Fruit fly (Drosophila melanogaster) whole organism, prepupa: ENCODE results near the gene CG14442.
A peak's percentile ranks its signal among the peaks of the same experiment; 100 is the strongest.

Experiments
- Blimp-1 ChIP-seq: fragments of 200-800 bp; sonication (Bioruptor generic); optimal IDR thresholded peaks from 3 replicates; lab custom pipeline; 2017; ENCODE audit warnings: missing biosample characterization, missing genetic modification characterization, mild to moderate bottlenecking, moderate library complexity, missing genetic modification reagents
- CG10631 ChIP-seq: fragments of 200-800 bp; sonication (Bioruptor generic); optimal IDR thresholded peaks from 2 replicates; lab custom pipeline; 2016; ENCODE audit warnings: missing biosample characterization, missing genetic modification characterization
- CG10669 ChIP-seq: fragments of 200-800 bp; sonication (Bioruptor generic); optimal IDR thresholded peaks from 3 replicates; lab custom pipeline; 2018; ENCODE audit warnings: missing biosample characterization, mild to moderate bottlenecking, missing genetic modification characterization, moderate library complexity
- CG11294 ChIP-seq: fragments of 200-800 bp; sonication (Bioruptor generic); IDR thresholded peaks from 2 replicates; pipeline ENCODE4 v1.3.6; 2022; ENCODE audit warnings: missing biosample characterization, missing genetic modification characterization
- CG11762 ChIP-seq: fragments of 200-800 bp; sonication (Bioruptor generic); optimal IDR thresholded peaks from 3 replicates; lab custom pipeline; 2016; ENCODE audit warnings: missing biosample characterization, missing genetic modification characterization; ENCODE audit not compliant: insufficient read depth
- CG11902 ChIP-seq: fragments of 200-800 bp; sonication (Bioruptor generic); optimal IDR thresholded peaks from 3 replicates; lab custom pipeline; 2016; ENCODE audit warnings: missing biosample characterization, missing genetic modification characterization
- CG15336 ChIP-seq: fragments of 200-800 bp; sonication (Bioruptor generic); IDR thresholded peaks from 2 replicates; pipeline ENCODE4 v1.3.6; 2022; ENCODE audit warnings: missing biosample characterization, missing genetic modification characterization
- CG1621 ChIP-seq: fragments of 200-800 bp; sonication (Bioruptor generic); optimal IDR thresholded peaks from 3 replicates; lab custom pipeline; 2018; ENCODE audit warnings: missing biosample characterization, mild to moderate bottlenecking, missing genetic modification characterization
- CG16779 ChIP-seq: fragments of 200-800 bp; sonication (Bioruptor generic); optimal IDR thresholded peaks from 3 replicates; lab custom pipeline; 2017; ENCODE audit warnings: missing biosample characterization, mild to moderate bottlenecking, missing genetic modification characterization
- CG3032 ChIP-seq: fragments of 200-800 bp; optimal IDR thresholded peaks from 2 replicates; lab custom pipeline; 2019; ENCODE audit warnings: missing biosample characterization, mild to moderate bottlenecking, missing genetic modification characterization, moderate library complexity
- CG31627 ChIP-seq: fragments of 200-800 bp; sonication (Bioruptor generic); optimal IDR thresholded peaks from 3 replicates; lab custom pipeline; 2016; ENCODE audit warnings: missing biosample characterization, missing genetic modification characterization
- CG32006 ChIP-seq: fragments of 200-800 bp; sonication (Bioruptor generic); optimal IDR thresholded peaks from 3 replicates; lab custom pipeline; 2017; ENCODE audit warnings: missing biosample characterization, mild to moderate bottlenecking, missing genetic modification characterization
- CG34406 ChIP-seq: fragments of 200-800 bp; sonication (Bioruptor generic); optimal IDR thresholded peaks from 3 replicates; lab custom pipeline; 2016; ENCODE audit warnings: missing biosample characterization, missing genetic modification characterization
- CG3919 ChIP-seq: fragments of 200-800 bp; sonication (Bioruptor generic); optimal IDR thresholded peaks from 3 replicates; lab custom pipeline; 2016; ENCODE audit warnings: missing biosample characterization, missing genetic modification characterization
- CG4318 ChIP-seq: fragments of 200-800 bp; sonication (Bioruptor generic); optimal IDR thresholded peaks from 3 replicates; lab custom pipeline; 2017; ENCODE audit warnings: missing biosample characterization, mild to moderate bottlenecking, missing genetic modification characterization
- CG6163 ChIP-seq: fragments of 200-800 bp; sonication (Bioruptor generic); IDR thresholded peaks from 3 replicates; pipeline ENCODE4 v1.3.6; 2022; ENCODE audit warnings: missing biosample characterization, missing genetic modification characterization
- CG6792 ChIP-seq: fragments of 200-800 bp; sonication (Bioruptor generic); optimal IDR thresholded peaks from 3 replicates; lab custom pipeline; 2016; ENCODE audit warnings: missing biosample characterization, missing genetic modification characterization
- CG6808 ChIP-seq: fragments of 200-800 bp; sonication (Bioruptor generic); optimal IDR thresholded peaks from 3 replicates; lab custom pipeline; 2017; ENCODE audit warnings: missing biosample characterization, missing genetic modification characterization, mild to moderate bottlenecking, moderate library complexity, missing genetic modification reagents
- CG7368 ChIP-seq: fragments of 200-800 bp; sonication (Bioruptor generic); optimal IDR thresholded peaks from 3 replicates; lab custom pipeline; 2016; ENCODE audit warnings: missing biosample characterization, missing genetic modification characterization
- CG8119 ChIP-seq: fragments of 200-800 bp; sonication (Bioruptor generic); IDR thresholded peaks from 3 replicates; pipeline ENCODE4 v1.3.6; 2022; ENCODE audit warnings: missing biosample characterization, missing genetic modification characterization
- CG8319 ChIP-seq: fragments of 200-800 bp; sonication (Bioruptor generic); optimal IDR thresholded peaks from 3 replicates; lab custom pipeline; 2016; ENCODE audit warnings: missing biosample characterization, missing genetic modification characterization
- CG8632 ChIP-seq: fragments of 200-800 bp; sonication (Bioruptor generic); optimal IDR thresholded peaks from 3 replicates; lab custom pipeline; 2016; ENCODE audit warnings: missing biosample characterization, missing genetic modification characterization
- CG9139 ChIP-seq: fragments of 200-800 bp; sonication (Bioruptor generic); optimal IDR thresholded peaks from 3 replicates; lab custom pipeline; 2017; ENCODE audit warnings: missing biosample characterization, mild to moderate bottlenecking, missing genetic modification characterization
- Eip75B ChIP-seq: fragments of 200-800 bp; sonication (Bioruptor generic); optimal IDR thresholded peaks from 3 replicates; lab custom pipeline; 2016; ENCODE audit warnings: missing biosample characterization, missing genetic modification characterization
- Eip78C ChIP-seq: fragments of 200-800 bp; sonication (Bioruptor generic); peaks from one replicate; lab custom pipeline; 2016; ENCODE audit warnings: missing biosample characterization, missing genetic modification characterization
- Eip93F ChIP-seq: fragments of 200-800 bp; sonication (Bioruptor generic); optimal IDR thresholded peaks from 2 replicates; lab custom pipeline; 2016; ENCODE audit warnings: missing biosample characterization, mild to moderate bottlenecking, missing genetic modification characterization
- Ets21C ChIP-seq: fragments of 200-800 bp; sonication (Bioruptor generic); optimal IDR thresholded peaks from 3 replicates; lab custom pipeline; 2016; ENCODE audit warnings: missing biosample characterization, missing genetic modification characterization
- Ets96B ChIP-seq: fragments of 200-800 bp; optimal IDR thresholded peaks from 2 replicates; lab custom pipeline; 2019; ENCODE audit warnings: missing biosample characterization, mild to moderate bottlenecking, missing genetic modification characterization, moderate library complexity
- Gug ChIP-seq: fragments of 200-800 bp; sonication (Bioruptor generic); IDR thresholded peaks from 2 replicates; pipeline ENCODE4 v1.3.6; 2022; ENCODE audit warnings: missing biosample characterization, missing genetic modification characterization
- Hr39 ChIP-seq: fragments of 200-800 bp; sonication (Bioruptor generic); optimal IDR thresholded peaks from 2 replicates; lab custom pipeline; 2016; ENCODE audit warnings: missing biosample characterization, missing genetic modification characterization
- Hr4 ChIP-seq: fragments of 200-800 bp; sonication (Bioruptor generic); optimal IDR thresholded peaks from 3 replicates; lab custom pipeline; 2016; ENCODE audit warnings: missing biosample characterization, missing genetic modification characterization
- Lpt ChIP-seq: fragments of 200-800 bp; sonication (Bioruptor generic); optimal IDR thresholded peaks from 3 replicates; lab custom pipeline; 2016; ENCODE audit warnings: missing biosample characterization, missing genetic modification characterization
- Smox ChIP-seq: fragments of 200-800 bp; sonication (Bioruptor generic); optimal IDR thresholded peaks from 3 replicates; lab custom pipeline; 2016; ENCODE audit warnings: missing biosample characterization, missing genetic modification characterization
- Sox102F ChIP-seq: fragments of 200-800 bp; sonication (Bioruptor generic); optimal IDR thresholded peaks from 2 replicates; lab custom pipeline; 2016; ENCODE audit warnings: missing biosample characterization, mild to moderate bottlenecking, missing genetic modification characterization
- Sox14 ChIP-seq: fragments of 200-800 bp; sonication (Bioruptor generic); optimal IDR thresholded peaks from 3 replicates; lab custom pipeline; 2016; ENCODE audit warnings: missing biosample characterization, missing genetic modification characterization
- achi ChIP-seq: fragments of 200-800 bp; sonication (Bioruptor generic); optimal IDR thresholded peaks from 3 replicates; lab custom pipeline; 2016; ENCODE audit warnings: missing biosample characterization, missing genetic modification characterization
- acj6 ChIP-seq: fragments of 200-800 bp; sonication (Bioruptor generic); optimal IDR thresholded peaks from 3 replicates; lab custom pipeline; 2016; ENCODE audit warnings: missing biosample characterization, missing genetic modification characterization
- cyc ChIP-seq: fragments of 200-800 bp; sonication (Bioruptor generic); optimal IDR thresholded peaks from 3 replicates; lab custom pipeline; 2016; ENCODE audit warnings: missing biosample characterization, missing genetic modification characterization
- dac ChIP-seq: fragments of 200-800 bp; sonication (Bioruptor generic); optimal IDR thresholded peaks from 2 replicates; lab custom pipeline; 2017; ENCODE audit warnings: missing biosample characterization, mild to moderate bottlenecking, missing genetic modification characterization
- dsx ChIP-seq: fragments of 200-800 bp; optimal IDR thresholded peaks from 3 replicates; lab custom pipeline; 2019; ENCODE audit warnings: missing biosample characterization, mild to moderate bottlenecking, missing genetic modification characterization, moderate library complexity; ENCODE audit not compliant: poor library complexity, severe bottlenecking
- eg ChIP-seq: fragments of 200-800 bp; sonication (Bioruptor generic); IDR thresholded peaks from 3 replicates; pipeline ENCODE4 v1.3.6; 2022; ENCODE audit warnings: missing biosample characterization, missing genetic modification characterization
- esn ChIP-seq: fragments of 200-800 bp; sonication (Bioruptor generic); optimal IDR thresholded peaks from 2 replicates; lab custom pipeline; 2016; ENCODE audit warnings: missing biosample characterization, mild to moderate bottlenecking, missing genetic modification characterization, moderate library complexity
- fd59A ChIP-seq: fragments of 200-800 bp; sonication (Bioruptor generic); optimal IDR thresholded peaks from 2 replicates; lab custom pipeline; 2017; ENCODE audit warnings: missing biosample characterization, mild to moderate bottlenecking, missing genetic modification characterization, missing genetic modification reagents
- fd85E ChIP-seq: fragments of 200-800 bp; sonication (Bioruptor generic); optimal IDR thresholded peaks from 3 replicates; lab custom pipeline; 2016; ENCODE audit warnings: missing biosample characterization, missing genetic modification characterization
- fkh ChIP-seq: fragments of 200-800 bp; sonication (Bioruptor generic); optimal IDR thresholded peaks from 3 replicates; lab custom pipeline; 2017; ENCODE audit warnings: missing biosample characterization, mild to moderate bottlenecking, missing genetic modification characterization, moderate library complexity
- lz ChIP-seq: fragments of 200-800 bp; sonication (Bioruptor generic); optimal IDR thresholded peaks from 3 replicates; lab custom pipeline; 2016; ENCODE audit warnings: missing biosample characterization, missing genetic modification characterization
- pdm3 ChIP-seq: fragments of 200-800 bp; sonication (Bioruptor generic); optimal IDR thresholded peaks from 3 replicates; lab custom pipeline; 2016; ENCODE audit warnings: missing biosample characterization, missing genetic modification characterization
- salr ChIP-seq, 2 experiments: fragments of 200-800 bp; sonication (Bioruptor generic); optimal IDR thresholded peaks; 3 replicates each; lab custom pipeline; 2016 to 2018; ENCODE audit warnings: missing biosample characterization in 2 of 2, missing genetic modification characterization in 2 of 2, mild to moderate bottlenecking in 1 of 2
- spab ChIP-seq: fragments of 200-800 bp; sonication (Bioruptor generic); optimal IDR thresholded peaks from 2 replicates; lab custom pipeline; 2017; ENCODE audit warnings: missing biosample characterization, mild to moderate bottlenecking, missing genetic modification characterization, missing genetic modification reagents
- ss ChIP-seq, 2 experiments: fragments of 200-800 bp; sonication (Bioruptor generic); optimal IDR thresholded peaks; 2 replicates in 1 of 2; 3 replicates in 1 of 2; lab custom pipeline; 2017 to 2018; ENCODE audit warnings: mild to moderate bottlenecking in 2 of 2, missing biosample characterization in 2 of 2, missing genetic modification characterization in 2 of 2, moderate library complexity in 1 of 2
- svp ChIP-seq: fragments of 200-800 bp; sonication (Bioruptor generic); peaks from one replicate; lab custom pipeline; 2016; ENCODE audit warnings: missing biosample characterization, missing genetic modification characterization
- vri ChIP-seq: fragments of 200-800 bp; sonication (Bioruptor generic); optimal IDR thresholded peaks from 3 replicates; lab custom pipeline; 2016; ENCODE audit warnings: missing biosample characterization, mild to moderate bottlenecking, missing genetic modification characterization

The CG14442 gene

DNA sequence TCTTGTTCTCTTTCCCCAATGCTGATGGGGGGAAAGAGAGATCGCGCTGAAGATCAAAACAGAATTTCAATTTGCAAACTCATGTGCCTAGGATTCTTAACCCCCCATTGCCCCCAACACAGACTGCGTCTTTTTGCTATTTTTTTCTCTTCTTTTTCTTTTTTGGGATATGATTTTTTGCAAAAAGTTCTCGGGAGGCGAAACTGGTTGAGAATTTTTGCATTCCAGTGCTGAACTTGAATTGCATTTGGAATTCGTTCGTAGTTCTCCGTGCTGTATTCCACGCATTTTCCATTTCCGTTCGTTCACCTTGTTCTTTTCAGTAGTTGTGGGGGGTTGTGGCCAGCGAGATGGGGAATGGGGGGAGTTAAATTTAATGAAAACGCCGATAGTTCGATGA lies 13.3 kb upstream of the CG14442 start:
- peak; percentile 46 for TF ChIP-seq CG10669
- TF ChIP-seq CG8319 (GFP tag; lab: Kevin White, UChicago) = no peak
- TF ChIP-seq CG15336 (GFP tag; lab: Robert Waterston, UW) = peak; percentile 62
- no peak for TF ChIP-seq dac (GFP tag; lab: Kevin White, UChicago)
- no peak for TF ChIP-seq Smox (GFP tag; lab: Kevin White, UChicago)
- TF ChIP-seq ss (GFP tag; optimal IDR thresholded peaks at IDR 0.05; lab: Kevin White, UChicago) = peak; percentile 68 to 85
- TF ChIP-seq esn = no peak
- TF ChIP-seq Ets21C = no peak
- peak; percentile 66 for TF ChIP-seq CG9139 (GFP tag; lab: Kevin White, UChicago)
- peak; percentile 63; the same call in 2 of the 3 replicates for TF ChIP-seq CG6163 (GFP tag; lab: Robert Waterston, UW)
- TF ChIP-seq acj6 (GFP tag; lab: Kevin White, UChicago) = no peak
- TF ChIP-seq CG4318 = no peak
- TF ChIP-seq Ets96B (tag; lab: Kevin White, UChicago) = peak; percentile 50
- peak; percentile 65 for TF ChIP-seq spab (GFP tag; lab: Kevin White, UChicago)
- peak; percentile 60; the same call in 2 of the 3 replicates for TF ChIP-seq eg (GFP tag; lab: Robert Waterston, UW)
- no peak for TF ChIP-seq pdm3 (GFP tag; lab: Kevin White, UChicago)
- TF ChIP-seq fd59A (GFP tag; lab: Kevin White, UChicago) = peak; percentile 18
- TF ChIP-seq Eip75B (GFP tag; lab: Kevin White, UChicago) = no peak
- no peak for TF ChIP-seq CG11762
- TF ChIP-seq CG6792 (GFP tag; lab: Kevin White, UChicago) = no peak
- TF ChIP-seq salr (GFP tag; optimal IDR thresholded peaks at IDR 0.05; lab: Kevin White, UChicago) = peak in 1 of 2 experiments; percentile 2
- TF ChIP-seq Blimp-1 (GFP tag; lab: Kevin White, UChicago) = no peak
- peak; percentile 10 for TF ChIP-seq CG32006
- no peak for TF ChIP-seq Hr39
- peak; percentile 75 for TF ChIP-seq CG6808 (GFP tag; lab: Kevin White, UChicago)
- no peak for TF ChIP-seq lz (GFP tag; lab: Kevin White, UChicago)
- TF ChIP-seq svp (GFP tag; lab: Kevin White, UChicago) = no peak
- TF ChIP-seq Hr4 (GFP tag; lab: Kevin White, UChicago) = no peak
- TF ChIP-seq CG31627 (GFP tag; lab: Kevin White, UChicago) = no peak
- TF ChIP-seq CG1621 (tag; lab: Kevin White, UChicago) = peak; percentile 68
- TF ChIP-seq CG3919 = no peak
- no peak for TF ChIP-seq Eip93F (GFP tag; lab: Kevin White, UChicago)
- TF ChIP-seq CG16779 (tag; lab: Kevin White, UChicago) = peak; percentile 50
- TF ChIP-seq fkh (GFP tag; lab: Kevin White, UChicago) = no peak
- no peak for TF ChIP-seq Sox102F (GFP tag; lab: Kevin White, UChicago)
- no peak for TF ChIP-seq cyc
- TF ChIP-seq achi (GFP tag; lab: Kevin White, UChicago) = peak; percentile 6
- TF ChIP-seq fd85E = no peak
- no peak for TF ChIP-seq CG11294
- no peak for TF ChIP-seq Gug (GFP tag; lab: Robert Waterston, UW)
- TF ChIP-seq dsx = peak; percentile 21
- no peak for TF ChIP-seq Sox14 (GFP tag; lab: Kevin White, UChicago)
- no peak for TF ChIP-seq CG8632 (GFP tag; lab: Kevin White, UChicago)
- TF ChIP-seq CG7368 (GFP tag; lab: Kevin White, UChicago) = no peak
- peak; percentile 62; the same call in 2 of the 3 replicates for TF ChIP-seq CG8119
- no peak for TF ChIP-seq CG11902 (GFP tag; lab: Kevin White, UChicago)
- peak; percentile 34 for TF ChIP-seq CG3032
- peak; percentile 77 for TF ChIP-seq Eip78C
- TF ChIP-seq CG34406 (GFP tag; lab: Kevin White, UChicago) = no peak
- TF ChIP-seq Lpt = peak; percentile 74
- TF ChIP-seq CG10631 (GFP tag; lab: Kevin White, UChicago) = no peak
- no peak for TF ChIP-seq vri (GFP tag; lab: Kevin White, UChicago)
